Fruit fly (Drosophila melanogaster) whole organism, embryonic: ENCODE results near the gene CG14154.

ENCODE experiments used
- Bdp1 ChIP-seq: fragments of 200-800 bp; sonication (Bioruptor generic); optimal IDR thresholded peaks from 3 replicates; lab custom pipeline; 2016; ENCODE audit warnings: missing biosample characterization, missing genetic modification characterization
- CG11504 ChIP-seq: fragments of 200-800 bp; sonication (Bioruptor generic); optimal IDR thresholded peaks from 3 replicates; lab custom pipeline; 2019; ENCODE audit warnings: missing biosample characterization, mild to moderate bottlenecking, missing genetic modification characterization, moderate library complexity
- CG11696 ChIP-seq: fragments of 200-800 bp; sonication (Bioruptor generic); IDR thresholded peaks from 2 replicates; pipeline ENCODE4 v1.3.6; 2022; ENCODE audit warnings: missing biosample characterization, missing genetic modification characterization
- CG12071 ChIP-seq: fragments of 200-800 bp; sonication (Bioruptor generic); optimal IDR thresholded peaks from 3 replicates; lab custom pipeline; 2018; ENCODE audit warnings: missing biosample characterization, mild to moderate bottlenecking, missing genetic modification characterization
- CG13296 ChIP-seq: fragments of 200-800 bp; sonication (Bioruptor generic); optimal IDR thresholded peaks from 3 replicates; lab custom pipeline; 2018; ENCODE audit warnings: missing biosample characterization, mild to moderate bottlenecking, missing genetic modification characterization
- CG1647 ChIP-seq: fragments of 200-800 bp; sonication (Bioruptor generic); optimal IDR thresholded peaks from 3 replicates; lab custom pipeline; 2016; ENCODE audit warnings: missing biosample characterization, missing genetic modification characterization
- CG17912 ChIP-seq: fragments of 200-800 bp; sonication (Bioruptor generic); optimal IDR thresholded peaks from 2 replicates; lab custom pipeline; 2018; ENCODE audit warnings: missing biosample characterization, mild to moderate bottlenecking, missing genetic modification characterization
- CG18476 ChIP-seq: fragments of 200-800 bp; sonication (Bioruptor generic); optimal IDR thresholded peaks from 2 replicates; lab custom pipeline; 2016; ENCODE audit warnings: missing biosample characterization, mild to moderate bottlenecking, missing genetic modification characterization
- CG18619 ChIP-seq: fragments of 200-800 bp; sonication (Bioruptor generic); optimal IDR thresholded peaks from 3 replicates; lab custom pipeline; 2017; ENCODE audit warnings: missing biosample characterization, mild to moderate bottlenecking, missing genetic modification characterization
- CG3163 ChIP-seq: fragments of 200-800 bp; sonication (Bioruptor generic); optimal IDR thresholded peaks from 3 replicates; lab custom pipeline; 2016; ENCODE audit warnings: missing biosample characterization, missing genetic modification characterization
- CG3281 ChIP-seq: fragments of 200-800 bp; sonication (Bioruptor generic); optimal IDR thresholded peaks from 3 replicates; lab custom pipeline; 2017; ENCODE audit warnings: missing biosample characterization, mild to moderate bottlenecking, missing genetic modification characterization
- CG3726 ChIP-seq: fragments of 200-800 bp; sonication (Bioruptor generic); IDR thresholded peaks from 3 replicates; pipeline ENCODE4, ENCODE4 v1.3.6; 2022; ENCODE audit warnings: missing biosample characterization, missing genetic modification characterization
- CG3838 ChIP-seq: fragments of 200-800 bp; sonication (Bioruptor generic); optimal IDR thresholded peaks from 3 replicates; lab custom pipeline; 2016; ENCODE audit warnings: missing biosample characterization, missing genetic modification characterization
- CG9876 ChIP-seq: fragments of 200-800 bp; sonication (Bioruptor generic); optimal IDR thresholded peaks from 2 replicates; lab custom pipeline; 2016; ENCODE audit warnings: missing biosample characterization, missing genetic modification characterization
- Doc3 ChIP-seq: fragments of 200-800 bp; sonication (Bioruptor generic); IDR thresholded peaks from 3 replicates; pipeline ENCODE4 v1.3.6; 2022; ENCODE audit warnings: missing biosample characterization, missing genetic modification characterization; ENCODE audit not compliant: partially characterized antibody
- HLH3B ChIP-seq: fragments of 200-800 bp; sonication (Bioruptor generic); IDR thresholded peaks from 2 replicates; pipeline ENCODE4 v1.3.6; 2022; ENCODE audit warnings: missing biosample characterization, missing genetic modification characterization
- Hr51 ChIP-seq, 2 experiments: fragments of 200-800 bp; sonication (Bioruptor generic); optimal IDR thresholded peaks; 2 replicates in 1 of 2; 3 replicates in 1 of 2; lab custom pipeline; 2016 to 2018; ENCODE audit warnings: missing biosample characterization in 2 of 2, missing genetic modification characterization in 2 of 2, mild to moderate bottlenecking in 1 of 2, moderate library complexity in 1 of 2
- NC2β ChIP-seq: fragments of 200-800 bp; sonication (Bioruptor generic); optimal IDR thresholded peaks from 2 replicates; lab custom pipeline; 2016; ENCODE audit warnings: missing biosample characterization, missing genetic modification characterization
- Six4 ChIP-seq: fragments of 200-800 bp; sonication (Bioruptor generic); optimal IDR thresholded peaks from 2 replicates; lab custom pipeline; 2016; ENCODE audit warnings: missing biosample characterization, missing genetic modification characterization
- Spps ChIP-seq: fragments of 200-800 bp; sonication (Bioruptor generic); optimal IDR thresholded peaks from 2 replicates; lab custom pipeline; 2018; ENCODE audit warnings: missing biosample characterization, mild to moderate bottlenecking, missing genetic modification characterization
- Stat92E ChIP-seq, 3 experiments: fragments of >200 bp in 2 of 3; fragments of 200-800 bp in 1 of 3; sonication (Bioruptor generic) in 1 of 3; optimal IDR thresholded peaks; 2 replicates each; lab custom pipeline; 2017 to 2019; ENCODE audit warnings: missing biosample characterization in 3 of 3, missing genetic modification characterization in 3 of 3, mild to moderate bottlenecking in 1 of 3, moderate library complexity in 1 of 3
- Taf1 ChIP-seq: fragments of 200-800 bp; sonication (Bioruptor generic); IDR thresholded peaks from 2 replicates; pipeline ENCODE4 v1.3.6; 2022; ENCODE audit warnings: missing biosample characterization, missing genetic modification characterization
- Tbp ChIP-seq: fragments of >200 bp; optimal IDR thresholded peaks from 2 replicates; lab custom pipeline; 2018; ENCODE audit warnings: missing biosample characterization, missing genetic modification characterization
- ab ChIP-seq: fragments of 200-800 bp; sonication (Bioruptor generic); optimal IDR thresholded peaks from 2 replicates; lab custom pipeline; 2016; ENCODE audit warnings: missing biosample characterization, missing genetic modification characterization
- abd-A ChIP-seq: fragments of 200-800 bp; sonication (Bioruptor generic); optimal IDR thresholded peaks from 3 replicates; lab custom pipeline; 2019; ENCODE audit warnings: missing biosample characterization, mild to moderate bottlenecking, missing genetic modification characterization, moderate library complexity
- ara ChIP-seq: fragments of 200-800 bp; sonication (Bioruptor generic); IDR thresholded peaks from 2 replicates; pipeline ENCODE4 v1.3.6; 2022; ENCODE audit warnings: missing biosample characterization, missing genetic modification characterization
- az2 ChIP-seq: fragments of 200-800 bp; sonication (Bioruptor generic); optimal IDR thresholded peaks from 3 replicates; lab custom pipeline; 2016; ENCODE audit warnings: missing biosample characterization, missing genetic modification characterization
- bigmax ChIP-seq: fragments of 200-800 bp; sonication (Bioruptor generic); optimal IDR thresholded peaks from 2 replicates; lab custom pipeline; 2018; ENCODE audit warnings: missing biosample characterization, mild to moderate bottlenecking, missing genetic modification characterization
- cas ChIP-seq: fragments of 200-800 bp; sonication (Bioruptor generic); IDR thresholded peaks from 2 replicates; pipeline ENCODE4 v1.3.6; 2022; ENCODE audit warnings: missing biosample characterization, missing genetic modification characterization
- caup ChIP-seq: fragments of 200-800 bp; sonication (Bioruptor generic); optimal IDR thresholded peaks from 3 replicates; lab custom pipeline; 2017; ENCODE audit warnings: missing biosample characterization, mild to moderate bottlenecking, missing genetic modification characterization, moderate library complexity; ENCODE audit not compliant: severe bottlenecking
- crc ChIP-seq: fragments of 200-800 bp; sonication (Bioruptor generic); optimal IDR thresholded peaks from 2 replicates; lab custom pipeline; 2016; ENCODE audit warnings: missing biosample characterization, missing genetic modification characterization
- ewg ChIP-seq: fragments of 200-800 bp; sonication (Bioruptor generic); optimal IDR thresholded peaks from 3 replicates; lab custom pipeline; 2017; ENCODE audit warnings: mild to moderate bottlenecking, missing biosample characterization, missing genetic modification reagents, missing genetic modification characterization
- ftz-f1 ChIP-seq: fragments of 200-800 bp; sonication (Bioruptor generic); optimal IDR thresholded peaks from 2 replicates; lab custom pipeline; 2016; ENCODE audit warnings: missing biosample characterization, missing genetic modification characterization
- gcm2 ChIP-seq: fragments of 200-800 bp; sonication (Bioruptor generic); optimal IDR thresholded peaks from 2 replicates; lab custom pipeline; 2016; ENCODE audit warnings: missing biosample characterization, missing genetic modification characterization
- hbn ChIP-seq: fragments of 200-800 bp; sonication (Bioruptor generic); IDR thresholded peaks from 2 replicates; pipeline ENCODE4 v1.3.6; 2022; ENCODE audit warnings: missing biosample characterization, missing genetic modification characterization; ENCODE audit not compliant: partially characterized antibody
- lov ChIP-seq, 2 experiments: fragments of 200-800 bp in 1 of 2; fragments of >200 bp in 1 of 2; sonication (Bioruptor generic) in 1 of 2; IDR thresholded peaks in 1 of 2; optimal IDR thresholded peaks in 1 of 2; 2 replicates in 1 of 2; 3 replicates in 1 of 2; pipeline versions ENCODE4 v1.3.6 to Lab custom; 2017 to 2022; ENCODE audit warnings: missing biosample characterization in 1 of 2, missing genetic modification characterization in 1 of 2
- pan ChIP-seq, 4 experiments: fragments of >200 bp in 3 of 4; fragments of 200-800 bp in 1 of 4; sonication (Bioruptor generic) in 1 of 4; optimal IDR thresholded peaks in 3 of 4; IDR thresholded peaks in 1 of 4; 2 replicates each; pipeline versions ENCODE4 v1.3.6 to Lab custom; 2017 to 2022; ENCODE audit warnings: missing biosample characterization in 2 of 4, missing genetic modification characterization in 2 of 4, mixed read lengths in 1 of 4
- phol ChIP-seq: fragments of 200-800 bp; sonication (Bioruptor generic); optimal IDR thresholded peaks from 3 replicates; lab custom pipeline; 2018; ENCODE audit warnings: missing biosample characterization, mild to moderate bottlenecking, missing genetic modification characterization, moderate library complexity
- pros ChIP-seq: fragments of 200-800 bp; sonication (Bioruptor generic); optimal IDR thresholded peaks from 3 replicates; lab custom pipeline; 2019; ENCODE audit warnings: missing biosample characterization, mild to moderate bottlenecking, missing genetic modification characterization, moderate library complexity
- pzg ChIP-seq: fragments of 200-800 bp; sonication (Bioruptor generic); optimal IDR thresholded peaks from 3 replicates; lab custom pipeline; 2018; ENCODE audit warnings: missing biosample characterization, mild to moderate bottlenecking, missing genetic modification characterization, moderate library complexity
- sc ChIP-seq, 3 experiments: fragments of >200 bp in 2 of 3; fragments of 200-800 bp in 1 of 3; sonication (Bioruptor generic) in 1 of 3; optimal IDR thresholded peaks; 2 replicates in 2 of 3; 3 replicates in 1 of 3; lab custom pipeline; 2017; ENCODE audit warnings: mild to moderate bottlenecking in 1 of 3, missing biosample characterization in 1 of 3, missing genetic modification characterization in 1 of 3, missing genetic modification reagents in 1 of 3
- schlank ChIP-seq: fragments of 200-800 bp; sonication (Bioruptor generic); optimal IDR thresholded peaks from 2 replicates; lab custom pipeline; 2018; ENCODE audit warnings: missing biosample characterization, mild to moderate bottlenecking, missing genetic modification characterization
- slou ChIP-seq: fragments of 200-800 bp; sonication (Bioruptor generic); optimal IDR thresholded peaks from 3 replicates; lab custom pipeline; 2016; ENCODE audit warnings: missing biosample characterization, missing genetic modification characterization
- ssp ChIP-seq: fragments of 200-800 bp; sonication (Bioruptor generic); IDR thresholded peaks from 2 replicates; pipeline ENCODE4 v1.3.6; 2022; ENCODE audit warnings: missing biosample characterization, missing genetic modification characterization
- tna ChIP-seq: fragments of 200-800 bp; sonication (Bioruptor generic); IDR thresholded peaks from 2 replicates; pipeline ENCODE4 v1.3.6; 2022; ENCODE audit warnings: missing biosample characterization, missing genetic modification characterization; ENCODE audit not compliant: partially characterized antibody
- unc-4 ChIP-seq: fragments of 200-800 bp; sonication (Bioruptor generic); IDR thresholded peaks from 2 replicates; pipeline ENCODE4 v1.3.6; 2022; ENCODE audit warnings: missing biosample characterization, missing genetic modification characterization; ENCODE audit not compliant: partially characterized antibody
- vfl ChIP-seq: fragments of 200-800 bp; sonication (Bioruptor generic); optimal IDR thresholded peaks from 2 replicates; lab custom pipeline; 2016; ENCODE audit warnings: missing biosample characterization, missing genetic modification characterization

Gene CG14154

DNA sequence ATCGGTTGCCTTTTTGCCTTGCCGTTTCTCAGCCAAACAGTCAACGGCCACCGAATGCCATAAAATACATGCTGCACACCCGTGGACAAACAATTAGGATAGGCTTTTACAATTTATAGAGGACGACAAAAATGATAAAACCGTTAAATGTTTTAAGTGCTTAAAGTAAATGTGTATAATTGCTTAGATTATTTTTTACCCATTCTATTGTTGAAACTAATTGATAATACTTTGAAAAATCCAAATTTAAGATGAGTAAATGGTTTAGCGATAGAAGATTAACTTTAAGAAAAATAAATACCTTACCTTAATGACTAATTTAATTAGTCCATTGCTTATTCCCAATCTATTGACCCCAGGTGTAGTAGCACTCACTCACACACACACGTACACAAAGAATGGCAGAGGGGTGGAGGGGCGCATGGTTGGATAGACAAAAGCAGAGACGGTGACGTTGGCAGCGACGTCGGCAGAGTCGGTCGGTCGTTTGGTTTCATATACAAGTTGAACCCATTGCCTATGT, 36.9 kb downstream of the CG14154 start (continued):
- TF ChIP-seq lov (optimal IDR thresholded peaks at IDR 0.05; lab: Kevin White, UChicago) = no peak
- peak; percentile 75; the same call in 2 of the 3 replicates for TF ChIP-seq lov (GFP tag; IDR thresholded peaks at IDR 0.05; lab: Robert Waterston, UW)
- peak; percentile 99 for TF ChIP-seq CG11696
- TF ChIP-seq bigmax (GFP tag; lab: Kevin White, UChicago) = peak; percentile 57
- peak; percentile 96 for TF ChIP-seq CG11504 (tag; lab: Kevin White, UChicago)
- TF ChIP-seq gcm2 = peak; percentile 67
- peak; percentile 48 for TF ChIP-seq ftz-f1 (GFP tag; lab: Kevin White, UChicago)
- TF ChIP-seq hbn = no peak
- TF ChIP-seq CG1647 (GFP tag; lab: Kevin White, UChicago) = peak; percentile 74
- peak; percentile 87 for TF ChIP-seq CG12071 (GFP tag; lab: Kevin White, UChicago)
- TF ChIP-seq ewg (GFP tag; lab: Kevin White, UChicago) = peak; percentile 85
- peak; percentile 85 to 97 for TF ChIP-seq Hr51 (GFP tag; optimal IDR thresholded peaks at IDR 0.05; lab: Kevin White, UChicago)
- no peak for TF ChIP-seq unc-4
- peak; percentile 84 for TF ChIP-seq crc (GFP tag; lab: Kevin White, UChicago)
- peak; percentile 93 for TF ChIP-seq HLH3B (GFP tag; lab: Robert Waterston, UW)
- TF ChIP-seq Stat92E (GFP tag; optimal IDR thresholded peaks at IDR 0.05; lab: Kevin White, UChicago) = peak in 1 of 3 experiments; percentile 86
- no peak for TF ChIP-seq tna
- peak; percentile 72 for TF ChIP-seq slou (GFP tag; lab: Kevin White, UChicago)
- TF ChIP-seq ssp = peak; percentile 85
- TF ChIP-seq caup (GFP tag; lab: Kevin White, UChicago) = peak; percentile 94
- peak; percentile 7 for TF ChIP-seq pzg (GFP tag; lab: Kevin White, UChicago)
- TF ChIP-seq CG13296 = peak; percentile 96
- peak; percentile 94 for TF ChIP-seq phol
- peak; percentile 90 for TF ChIP-seq az2
- no peak for TF ChIP-seq ab (GFP tag; lab: Kevin White, UChicago)
- TF ChIP-seq Doc3 = no peak
- no peak for TF ChIP-seq pan (optimal IDR thresholded peaks at IDR 0.05; lab: Kevin White, UChicago)
- TF ChIP-seq pan (GFP tag; optimal IDR thresholded peaks at IDR 0.05 in 1 of 2, IDR thresholded peaks at IDR 0.05 in 1 of 2) = peak in 1 of 2 experiments; percentile 94
- peak; percentile 89 for TF ChIP-seq CG3838 (GFP tag; lab: Kevin White, UChicago)
- peak; percentile 84 for TF ChIP-seq Spps (tag; lab: Kevin White, UChicago)
- TF ChIP-seq NC2β = peak; percentile 82
- TF ChIP-seq ara = peak; percentile 92
- TF ChIP-seq Taf1 (GFP tag; lab: Robert Waterston, UW) = peak; percentile 74; the same call in 1 of the 2 replicates
- TF ChIP-seq CG17912 = peak; percentile 65
- TF ChIP-seq Six4 (GFP tag; lab: Kevin White, UChicago) = peak; percentile 90
- peak; percentile 89; the same call in 1 of the 3 replicates for TF ChIP-seq CG3726 (GFP tag; lab: Robert Waterston, UW)
- no peak for TF ChIP-seq sc (optimal IDR thresholded peaks at IDR 0.05; lab: Kevin White, UChicago)
- peak; percentile 86 for TF ChIP-seq sc (GFP tag; optimal IDR thresholded peaks at IDR 0.05; lab: Kevin White, UChicago)
- peak; percentile 92 for TF ChIP-seq pros (GFP tag; lab: Kevin White, UChicago)
- peak; percentile 90 for TF ChIP-seq abd-A (tag; lab: Kevin White, UChicago)
- peak; percentile 94 for TF ChIP-seq CG3281 (GFP tag; lab: Kevin White, UChicago)
- TF ChIP-seq CG9876 (GFP tag; lab: Kevin White, UChicago) = peak; percentile 26
- peak; percentile 84 for TF ChIP-seq cas (GFP tag; lab: Robert Waterston, UW)
- peak; percentile 77 for TF ChIP-seq vfl (GFP tag; lab: Kevin White, UChicago)
- peak; percentile 86 for TF ChIP-seq schlank (tag; lab: Kevin White, UChicago)
- TF ChIP-seq CG18619 = peak; percentile 94
- TF ChIP-seq Bdp1 (GFP tag; lab: Kevin White, UChicago) = peak; percentile 68
- TF ChIP-seq CG18476 (GFP tag; lab: Kevin White, UChicago) = peak; percentile 95
- peak; percentile 63 for TF ChIP-seq CG3163 (GFP tag; lab: Kevin White, UChicago)
- TF ChIP-seq Tbp = no peak
